Worm (Caenorhabditis elegans) whole organism, late embryonic: ENCODE data around the gene K07C5.3.
"Not testable (repeated sequence)": the region's sequence is repeated elsewhere in the genome, so short reads cannot be mapped to it uniquely, and the experiment has no call there.

ENCODE experiments used
- C08G9.2 ChIP-seq: sonication (generic microtip); optimal IDR thresholded peaks from 2 replicates; lab custom pipeline; 2016; ENCODE audit warnings: mild to moderate bottlenecking, missing genetic modification characterization, moderate library complexity, missing compliant biosample characterization
- K02D7.2 ChIP-seq: sonication (generic microtip); optimal IDR thresholded peaks from 2 replicates; lab custom pipeline; 2017; ENCODE audit warnings: mild to moderate bottlenecking, missing genetic modification characterization, missing compliant biosample characterization
- K09A11.1 ChIP-seq: sonication (generic microtip); optimal IDR thresholded peaks from 2 replicates; lab custom pipeline; 2017; ENCODE audit warnings: antibody characterized with exemption, mild to moderate bottlenecking, missing genetic modification characterization, missing compliant biosample characterization; ENCODE audit not compliant: insufficient read depth
- T23F11.4 ChIP-seq: fragments of 200-800 bp; sonication (Bioruptor generic); optimal IDR thresholded peaks from 2 replicates; lab custom pipeline; 2018; ENCODE audit warnings: mild to moderate bottlenecking, missing genetic modification characterization, missing compliant biosample characterization
- Y22D7AL.16 ChIP-seq: sonication (generic microtip); optimal IDR thresholded peaks from 2 replicates; lab custom pipeline; 2016; ENCODE audit warnings: missing genetic modification characterization, missing compliant biosample characterization
- ceh-14 ChIP-seq: sonication (generic microtip); optimal IDR thresholded peaks from 2 replicates; lab custom pipeline; 2016; ENCODE audit warnings: missing genotype, missing genetic modification characterization, missing compliant biosample characterization
- ceh-18 ChIP-seq: sonication (generic microtip); optimal IDR thresholded peaks from 2 replicates; lab custom pipeline; 2016; ENCODE audit warnings: missing genetic modification characterization, missing compliant biosample characterization
- ceh-2 ChIP-seq: sonication (generic microtip); optimal IDR thresholded peaks from 2 replicates; lab custom pipeline; 2016; ENCODE audit warnings: missing genotype, missing genetic modification characterization, missing compliant biosample characterization
- ceh-22 ChIP-seq: sonication (generic microtip); optimal IDR thresholded peaks from 2 replicates; lab custom pipeline; 2017; ENCODE audit warnings: missing biosample characterization, missing genetic modification characterization
- ceh-24 ChIP-seq: sonication (generic microtip); optimal IDR thresholded peaks from 2 replicates; lab custom pipeline; 2016; ENCODE audit warnings: mild to moderate bottlenecking, missing genetic modification characterization, missing compliant biosample characterization
- ceh-30 ChIP-seq: fragments of 150-350 bp; optimal IDR thresholded peaks from 2 replicates; lab custom pipeline; 2014; ENCODE audit warnings: missing biosample characterization, missing genetic modification characterization
- ceh-31 ChIP-seq: sonication (generic microtip); optimal IDR thresholded peaks from 2 replicates; lab custom pipeline; 2016; ENCODE audit warnings: missing genetic modification characterization, missing compliant biosample characterization
- ceh-34 ChIP-seq: sonication (generic microtip); optimal IDR thresholded peaks from 2 replicates; lab custom pipeline; 2016; ENCODE audit warnings: mild to moderate bottlenecking, missing genetic modification characterization, missing compliant biosample characterization
- ceh-48 ChIP-seq: sonication (generic microtip); optimal IDR thresholded peaks from 2 replicates; lab custom pipeline; 2016; ENCODE audit warnings: missing genetic modification characterization, inconsistent platforms, missing compliant biosample characterization
- ceh-6 ChIP-seq: fragments of 200-800 bp; sonication (Bioruptor generic); optimal IDR thresholded peaks from 2 replicates; lab custom pipeline; 2018; ENCODE audit warnings: mild to moderate bottlenecking, missing genetic modification characterization, missing compliant biosample characterization
- elt-2 ChIP-seq: sonication (generic microtip); optimal IDR thresholded peaks from 2 replicates; lab custom pipeline; 2016; ENCODE audit warnings: missing genetic modification reagents, missing genetic modification characterization, missing compliant biosample characterization
- elt-4 ChIP-seq: sonication (generic microtip); optimal IDR thresholded peaks from 2 replicates; lab custom pipeline; 2016; ENCODE audit warnings: missing genetic modification characterization, missing compliant biosample characterization
- fax-1 ChIP-seq: sonication (generic microtip); optimal IDR thresholded peaks from 2 replicates; lab custom pipeline; 2016; ENCODE audit warnings: missing genotype, missing genetic modification characterization, missing compliant biosample characterization
- fkh-6 ChIP-seq: sonication (generic microtip); optimal IDR thresholded peaks from 2 replicates; lab custom pipeline; 2016; ENCODE audit warnings: missing genetic modification characterization, missing compliant biosample characterization
- gmeb-2 ChIP-seq: sonication (generic microtip); optimal IDR thresholded peaks from 2 replicates; lab custom pipeline; 2016; ENCODE audit warnings: missing genetic modification characterization, inconsistent platforms, missing compliant biosample characterization
- hlh-15 ChIP-seq: sonication (generic microtip); optimal IDR thresholded peaks from 2 replicates; lab custom pipeline; 2016; ENCODE audit warnings: missing genetic modification characterization, missing compliant biosample characterization
- hlh-30 ChIP-seq: sonication (generic microtip); optimal IDR thresholded peaks from 2 replicates; lab custom pipeline; 2017; ENCODE audit warnings: antibody characterized with exemption, missing genetic modification characterization, missing compliant biosample characterization; ENCODE audit not compliant: insufficient read depth
- hlh-8 ChIP-seq: sonication (generic microtip); optimal IDR thresholded peaks from 2 replicates; lab custom pipeline; 2016; ENCODE audit warnings: missing genotype, missing genetic modification characterization, missing compliant biosample characterization
- lim-6 ChIP-seq: sonication (generic microtip); optimal IDR thresholded peaks from 2 replicates; lab custom pipeline; 2016; ENCODE audit warnings: missing genetic modification characterization, missing compliant biosample characterization
- lin-11 ChIP-seq: fragments of 200-800 bp; sonication (Bioruptor generic); optimal IDR thresholded peaks from 2 replicates; lab custom pipeline; 2018; ENCODE audit warnings: mild to moderate bottlenecking, missing genetic modification characterization, missing compliant biosample characterization
- madf-2 ChIP-seq: sonication (generic microtip); optimal IDR thresholded peaks from 2 replicates; lab custom pipeline; 2017; ENCODE audit warnings: missing genetic modification characterization, missing compliant biosample characterization
- mec-3 ChIP-seq: sonication (generic microtip); optimal IDR thresholded peaks from 2 replicates; lab custom pipeline; 2016; ENCODE audit warnings: borderline replicate concordance, missing genetic modification characterization, missing compliant biosample characterization
- nfya-1 ChIP-seq: sonication (generic microtip); optimal IDR thresholded peaks from 2 replicates; lab custom pipeline; 2017; ENCODE audit warnings: missing genetic modification characterization, mild to moderate bottlenecking, missing compliant biosample characterization, antibody characterized with exemption, moderate library complexity
- npax-4 ChIP-seq: sonication (generic microtip); optimal IDR thresholded peaks from 2 replicates; lab custom pipeline; 2016; ENCODE audit warnings: missing genetic modification characterization, missing compliant biosample characterization
- pag-3 ChIP-seq: sonication (generic microtip); optimal IDR thresholded peaks from 2 replicates; lab custom pipeline; 2016; ENCODE audit warnings: missing compliant biosample characterization, missing genetic modification characterization, borderline replicate concordance
- pat-9 ChIP-seq: fragments of 200-800 bp; sonication (Bioruptor generic); optimal IDR thresholded peaks from 2 replicates; lab custom pipeline; 2018; ENCODE audit warnings: mild to moderate bottlenecking, missing genetic modification characterization, moderate library complexity, missing compliant biosample characterization
- pax-1 ChIP-seq: fragments of 150-350 bp; optimal IDR thresholded peaks from 2 replicates; lab custom pipeline; 2014; ENCODE audit warnings: missing biosample characterization, missing genetic modification characterization
- pha-2 ChIP-seq: sonication (generic microtip); optimal IDR thresholded peaks from 2 replicates; lab custom pipeline; 2017; ENCODE audit warnings: mild to moderate bottlenecking, missing genetic modification characterization, missing compliant biosample characterization
- pqm-1 ChIP-seq: sonication (generic microtip); optimal IDR thresholded peaks from 2 replicates; lab custom pipeline; 2016; ENCODE audit warnings: missing genetic modification characterization, missing compliant biosample characterization
- pros-1 ChIP-seq: fragments of 150-350 bp; optimal IDR thresholded peaks from 2 replicates; lab custom pipeline; 2014; ENCODE audit warnings: missing biosample characterization, missing genetic modification reagents, missing genetic modification characterization
- ref-2 ChIP-seq: sonication (generic microtip); optimal IDR thresholded peaks from 2 replicates; lab custom pipeline; 2016; ENCODE audit warnings: missing genetic modification characterization, missing compliant biosample characterization
- sdc-2 ChIP-seq: sonication (generic microtip); optimal IDR thresholded peaks from 2 replicates; lab custom pipeline; 2016; ENCODE audit warnings: missing genotype, missing genetic modification characterization, missing compliant biosample characterization
- sox-2 ChIP-seq: fragments of 200-800 bp; sonication (Bioruptor generic); IDR thresholded peaks from 2 replicates; pipeline ENCODE4 v1.3.6; 2022; ENCODE audit warnings: missing genetic modification reagents, missing genetic modification characterization, missing compliant biosample characterization
- sox-4 ChIP-seq: sonication (generic microtip); optimal IDR thresholded peaks from 2 replicates; lab custom pipeline; 2017; ENCODE audit warnings: mild to moderate bottlenecking, missing genetic modification characterization, inconsistent platforms, missing compliant biosample characterization
- tbx-2 ChIP-seq: sonication (generic microtip); optimal IDR thresholded peaks from 2 replicates; lab custom pipeline; 2016; ENCODE audit warnings: missing genetic modification characterization, missing compliant biosample characterization
- tbx-7 ChIP-seq: sonication (generic microtip); optimal IDR thresholded peaks from 2 replicates; lab custom pipeline; 2016; ENCODE audit warnings: missing genotype, missing genetic modification characterization, missing compliant biosample characterization
- unc-3 ChIP-seq, 2 experiments: fragments of 200-800 bp in 1 of 2; sonication (Bioruptor generic) in 1 of 2; sonication (generic microtip) in 1 of 2; conservative IDR thresholded peaks in 1 of 2; optimal IDR thresholded peaks in 1 of 2; 2 replicates each; pipeline versions ENCODE4 v1.3.6 to Lab custom; 2016 to 2022; ENCODE audit warnings: missing compliant biosample characterization in 2 of 2, missing genetic modification characterization in 2 of 2, missing genetic modification reagents in 1 of 2
- unc-42 ChIP-seq: sonication (generic microtip); optimal IDR thresholded peaks from 2 replicates; lab custom pipeline; 2016; ENCODE audit warnings: missing genotype, missing genetic modification characterization, missing compliant biosample characterization
- unc-86 ChIP-seq: sonication (generic microtip); optimal IDR thresholded peaks from 2 replicates; lab custom pipeline; 2016; ENCODE audit warnings: missing genetic modification characterization, missing compliant biosample characterization

The K07C5.3 gene

DNA sequence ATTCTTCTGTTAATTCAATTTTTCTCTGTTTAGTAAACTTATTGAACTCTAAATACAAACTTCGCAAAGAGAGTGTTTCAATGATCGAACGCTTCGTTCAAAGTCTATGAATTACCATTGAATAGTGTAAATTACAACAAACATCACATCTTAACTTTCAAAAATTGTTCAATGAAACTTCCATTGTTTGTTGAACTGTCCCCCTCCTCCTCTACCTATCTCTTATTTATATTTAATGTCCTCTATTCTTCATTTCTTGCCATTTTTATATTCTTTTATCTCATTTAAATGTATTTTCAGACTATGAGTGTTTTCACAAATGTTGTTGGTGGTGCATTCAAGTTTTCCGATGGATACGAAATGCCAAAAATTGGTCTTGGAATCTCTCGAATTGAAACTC, 3.6 kb upstream of the K07C5.3 start, which contains the start of gene K07C5.2:
Gene K07C5.2 (plus strand): TSS at position 301 of the 400 bp plus-strand sequence.
- no peak for TF ChIP-seq madf-2 (tag; lab: Kevin White, UChicago)
- no peak for TF ChIP-seq sox-4
- no peak for TF ChIP-seq hlh-8 (tag; lab: Kevin White, UChicago)
- no peak for TF ChIP-seq sox-2 (GFP tag; lab: Robert Waterston, UW)
- no peak for TF ChIP-seq tbx-7
- no peak for TF ChIP-seq npax-4 (tag; lab: Kevin White, UChicago)
- no peak for TF ChIP-seq ceh-2 (tag; lab: Kevin White, UChicago)
- no peak for TF ChIP-seq hlh-15 (tag; lab: Kevin White, UChicago)
- TF ChIP-seq ceh-14, result no peak
- TF ChIP-seq hlh-30 (tag; lab: Kevin White, UChicago), result no peak
- TF ChIP-seq ceh-30, result no peak
- TF ChIP-seq pqm-1 (tag; lab: Kevin White, UChicago), result no peak
- TF ChIP-seq nfya-1 (tag; lab: Kevin White, UChicago), result no peak
- TF ChIP-seq ceh-6 (GFP tag; lab: Kevin White, UChicago), result no peak
- no peak for TF ChIP-seq ceh-22

DNA sequence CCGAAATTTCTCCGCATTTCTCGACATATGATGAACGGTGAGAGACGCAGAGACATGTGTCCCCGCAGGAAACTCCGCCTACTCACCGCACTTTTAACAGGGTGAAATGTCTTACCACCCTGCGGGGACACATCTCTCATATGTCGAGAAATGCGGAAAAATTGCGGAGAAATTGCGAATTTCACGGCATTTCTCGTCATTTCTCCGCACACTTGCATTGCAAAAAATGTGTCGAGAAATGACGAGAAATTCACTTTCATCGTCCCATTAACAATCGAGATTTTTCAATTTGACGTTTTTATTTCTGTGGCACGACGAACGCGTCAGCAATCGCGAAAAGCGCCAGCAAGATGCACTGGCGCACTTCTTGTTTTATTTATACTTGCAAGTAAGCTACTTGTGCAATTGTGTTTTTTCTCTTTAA, 915 bp upstream of the K07C5.3 start, which contains the start of gene K07C5.13:
Gene K07C5.13 (plus strand): TSS at position 151 of the 424 bp plus-strand sequence.
- TF ChIP-seq unc-42 (tag; lab: Kevin White, UChicago), result peak; percentile 17
- TF ChIP-seq ref-2 (tag; lab: Kevin White, UChicago), result peak; percentile 49
- TF ChIP-seq ceh-34, result peak; percentile 29
- 0 out of 2 replicates have a peak, but pooled peaks have one; percentile 42 for TF ChIP-seq unc-3 (GFP tag; conservative IDR thresholded peaks at IDR 0.05; lab: Robert Waterston, UW)
- TF ChIP-seq unc-3 (tag; optimal IDR thresholded peaks at IDR 0.05; lab: Kevin White, UChicago), result not testable (repeated sequence)
- peak; percentile 22 for TF ChIP-seq sdc-2 (tag; lab: Kevin White, UChicago)
- TF ChIP-seq ceh-31, result peak; percentile 56
- peak; percentile 5 for TF ChIP-seq unc-86 (tag; lab: Kevin White, UChicago)
- peak; percentile 25 for TF ChIP-seq tbx-2 (tag; lab: Kevin White, UChicago)
- TF ChIP-seq ceh-18 (tag; lab: Kevin White, UChicago), result peak; percentile 70

DNA sequence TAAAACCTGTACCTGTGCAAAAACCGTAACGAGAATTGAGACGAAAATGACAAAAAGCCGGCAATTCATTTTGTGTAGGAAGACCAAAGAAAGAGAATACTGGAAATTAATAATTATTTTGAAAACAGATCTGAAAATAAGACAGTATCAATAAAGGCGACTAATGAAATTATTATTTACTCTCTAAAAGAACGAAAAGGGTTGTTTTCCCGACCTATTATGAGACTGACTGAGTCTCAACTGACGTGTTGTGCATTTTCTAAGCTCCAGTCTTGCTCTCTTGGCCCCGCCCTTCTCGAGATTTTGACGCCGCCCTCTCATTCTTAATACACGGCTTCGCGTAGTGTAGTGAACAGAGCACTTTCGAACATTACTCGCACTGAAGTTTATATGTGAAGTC, 7.2 kb downstream of the K07C5.3 start, which contains the start of gene K07C5.9:
Gene K07C5.9 (minus strand): TSS at position 101 of the 400 bp plus-strand sequence.
- TF ChIP-seq ref-2 (tag; lab: Kevin White, UChicago), result no peak
- no peak for TF ChIP-seq fkh-6 (tag; lab: Kevin White, UChicago)
- TF ChIP-seq lim-6 (tag; lab: Kevin White, UChicago), result no peak
- no peak for TF ChIP-seq gmeb-2 (tag; lab: Kevin White, UChicago)
- no peak for TF ChIP-seq ceh-14
- no peak for TF ChIP-seq pat-9 (tag; lab: Kevin White, UChicago)
- no peak for TF ChIP-seq lin-11 (tag; lab: Kevin White, UChicago)
- no peak for TF ChIP-seq ceh-22
- no peak for TF ChIP-seq nfya-1 (tag; lab: Kevin White, UChicago)
- no peak for TF ChIP-seq pha-2 (tag; lab: Kevin White, UChicago)
- TF ChIP-seq T23F11.4 (GFP tag; lab: Kevin White, UChicago), result no peak
- no peak for TF ChIP-seq madf-2 (tag; lab: Kevin White, UChicago)
- no peak for TF ChIP-seq pros-1
- TF ChIP-seq fax-1 (tag; lab: Kevin White, UChicago), result no peak
- TF ChIP-seq, all 69 proteins: peak for 0

DNA sequence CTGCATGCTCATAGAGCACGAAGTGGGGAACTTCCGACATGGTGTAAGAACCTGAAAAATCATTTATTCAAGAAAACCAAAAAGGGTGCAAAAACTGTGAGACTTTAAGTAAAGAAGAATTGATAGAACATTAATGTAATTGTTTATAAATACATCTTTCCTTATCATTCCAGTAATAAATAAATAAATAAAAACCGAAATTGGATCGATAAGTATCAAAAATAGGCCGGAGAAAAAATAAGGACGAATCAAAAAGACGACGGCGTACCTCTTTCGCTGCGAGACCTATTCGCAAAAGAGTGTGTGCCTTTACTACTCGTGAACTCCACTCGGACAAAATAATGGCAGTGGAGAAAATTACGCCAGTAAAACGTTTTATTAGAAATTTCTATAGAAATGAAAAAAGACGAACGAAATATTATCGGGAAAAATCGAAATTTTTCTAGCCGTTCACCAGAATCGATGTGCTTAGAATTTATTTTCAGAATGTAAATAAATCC, 10.1 kb downstream of the K07C5.3 start, which contains the start of gene nol-56:
Gene nol-56 (minus strand): TSS at position 51 of the 500 bp plus-strand sequence.
- no peak for TF ChIP-seq ceh-48 (tag; lab: Kevin White, UChicago)
- no peak for TF ChIP-seq ceh-24
- no peak for TF ChIP-seq ceh-22
- TF ChIP-seq unc-42 (tag; lab: Kevin White, UChicago), result peak; percentile 7
- TF ChIP-seq K02D7.2, result no peak
- TF ChIP-seq K09A11.1 (tag; lab: Kevin White, UChicago), result no peak
- TF ChIP-seq ceh-6 (GFP tag; lab: Kevin White, UChicago), result no peak
- TF ChIP-seq C08G9.2 (tag; lab: Kevin White, UChicago), result no peak
- no peak for TF ChIP-seq hlh-8 (tag; lab: Kevin White, UChicago)
- TF ChIP-seq hlh-30 (tag; lab: Kevin White, UChicago), result no peak
- no peak for TF ChIP-seq pag-3 (tag; lab: Kevin White, UChicago)
- no peak for TF ChIP-seq pax-1 (tag; lab: Kevin White, UChicago)
- no peak for TF ChIP-seq sdc-2 (tag; lab: Kevin White, UChicago)
- peak; percentile 48 for TF ChIP-seq ceh-31
- TF ChIP-seq mec-3 (tag; lab: Kevin White, UChicago), result no peak
- TF ChIP-seq nfya-1 (tag; lab: Kevin White, UChicago), result peak; percentile 58
- TF ChIP-seq tbx-7, result peak; percentile 8
- TF ChIP-seq Y22D7AL.16 (tag; lab: Kevin White, UChicago), result no peak
- no peak for TF ChIP-seq elt-2 (tag; lab: Kevin White, UChicago)
- TF ChIP-seq fax-1 (tag; lab: Kevin White, UChicago), result no peak
- TF ChIP-seq elt-4 (tag; lab: Kevin White, UChicago), result no peak
